Worm (Caenorhabditis elegans) whole organism, L4 larva: Measurements from ENCODE around the gene F59B2.9.

Experiments used
- ZK337.2 ChIP-seq: fragments of 200-800 bp; sonication (Bioruptor generic); IDR thresholded peaks from 2 replicates; pipeline ENCODE4 v1.3.6; 2022; ENCODE audit warnings: missing genetic modification reagents, missing genetic modification characterization, missing compliant biosample characterization
- aha-1 ChIP-seq: fragments of 150-350 bp; peaks from one replicate; lab custom pipeline; 2014; ENCODE audit warnings: missing biosample characterization, missing genetic modification characterization
- ama-1 ChIP-seq: fragments of 150-350 bp; optimal IDR thresholded peaks from 2 replicates; lab custom pipeline; 2014; ENCODE audit warnings: inconsistent platforms, mixed read lengths
- dmd-9 ChIP-seq: fragments of 200-800 bp; sonication (Bioruptor generic); IDR thresholded peaks from 2 replicates; pipeline ENCODE4 v1.3.6; 2022; ENCODE audit warnings: missing genetic modification reagents, missing genetic modification characterization, missing compliant biosample characterization
- dve-1 ChIP-seq: sonication (generic microtip); optimal IDR thresholded peaks from 2 replicates; lab custom pipeline; 2017; ENCODE audit warnings: antibody characterized with exemption, mild to moderate bottlenecking, missing genetic modification characterization, missing compliant biosample characterization; ENCODE audit not compliant: insufficient read depth
- lsy-2 ChIP-seq, 2 experiments: fragments of 150-350 bp in 1 of 2; sonication (generic microtip) in 1 of 2; optimal IDR thresholded peaks; 2 replicates each; lab custom pipeline; 2014 to 2017; ENCODE audit warnings: missing biosample characterization in 2 of 2, missing genetic modification characterization in 2 of 2
- mdt-29 ChIP-seq: fragments of 200-800 bp; sonication (Bioruptor generic); IDR thresholded peaks from 2 replicates; pipeline ENCODE4 v1.3.6; 2022; ENCODE audit warnings: missing genetic modification reagents, missing genetic modification characterization, missing compliant biosample characterization
- mep-1 ChIP-seq: fragments of 150-350 bp; sonication (generic microtip); optimal IDR thresholded peaks from 3 replicates; lab custom pipeline; 2014; ENCODE audit warnings: missing biosample characterization, missing genetic modification characterization
- nhr-25 ChIP-seq: sonication (generic microtip); optimal IDR thresholded peaks from 2 replicates; lab custom pipeline; 2017; ENCODE audit warnings: missing genetic modification characterization, mild to moderate bottlenecking, missing compliant biosample characterization, antibody characterized with exemption, moderate library complexity, borderline replicate concordance; ENCODE audit not compliant: insufficient read depth
- unc-39 ChIP-seq: sonication (generic microtip); optimal IDR thresholded peaks from 2 replicates; lab custom pipeline; 2017; ENCODE audit warnings: missing biosample characterization, missing genetic modification characterization

- peak; percentile 41 for TF ChIP-seq nhr-25 (tag; lab: Kevin White, UChicago)
- no peak for TF ChIP-seq mdt-29 (GFP tag; lab: Robert Waterston, UW)
- no peak for TF ChIP-seq dve-1
- TF ChIP-seq dmd-9 (GFP tag; lab: Robert Waterston, UW), result no peak
- TF ChIP-seq lsy-2 (tag; optimal IDR thresholded peaks at IDR 0.05; lab: Kevin White, UChicago), result no peak
- no peak for TF ChIP-seq mep-1
- no peak for TF ChIP-seq ama-1 (lab: Kevin White, UChicago)
- TF ChIP-seq ZK337.2 (GFP tag; lab: Robert Waterston, UW), result no peak
- TF ChIP-seq aha-1 (tag; lab: Kevin White, UChicago), result no peak
- no peak for TF ChIP-seq unc-39 (tag; lab: Kevin White, UChicago)
Observed at ce11 chrIII:8983135-8983534, 29.1 kb downstream of the F59B2.9 start.
